Fruit fly (Drosophila melanogaster) whole organism, embryonic: ENCODE measurements around the gene CG6567.

Experiments used
- BEAF-32 ChIP-seq: fragments of 200-800 bp; sonication (Bioruptor generic); optimal IDR thresholded peaks from 3 replicates; lab custom pipeline; 2017; ENCODE audit warnings: missing biosample characterization, missing genetic modification characterization, mild to moderate bottlenecking, moderate library complexity, missing genetic modification reagents
- BtbVII ChIP-seq: fragments of 200-800 bp; sonication (Bioruptor generic); optimal IDR thresholded peaks from 3 replicates; lab custom pipeline; 2017; ENCODE audit warnings: missing biosample characterization, mild to moderate bottlenecking, missing genetic modification characterization
- CG11085 ChIP-seq: fragments of 200-800 bp; sonication (Bioruptor generic); IDR thresholded peaks from 2 replicates; pipeline ENCODE4 v1.3.6; 2022; ENCODE audit warnings: missing biosample characterization, missing genetic modification characterization
- CG1233 ChIP-seq: fragments of 200-800 bp; sonication (Bioruptor generic); optimal IDR thresholded peaks from 4 replicates; lab custom pipeline; 2018; ENCODE audit warnings: missing biosample characterization, mild to moderate bottlenecking, missing genetic modification characterization
- CG12942 ChIP-seq: fragments of 200-800 bp; sonication (Bioruptor generic); optimal IDR thresholded peaks from 3 replicates; lab custom pipeline; 2016; ENCODE audit warnings: missing biosample characterization, missing genetic modification characterization
- CG13287 ChIP-seq: fragments of 200-800 bp; sonication (Bioruptor generic); IDR thresholded peaks from 2 replicates; pipeline ENCODE4 v1.3.6; 2022; ENCODE audit warnings: missing biosample characterization, missing genetic modification characterization; ENCODE audit not compliant: partially characterized antibody
- CG13296 ChIP-seq: fragments of 200-800 bp; sonication (Bioruptor generic); optimal IDR thresholded peaks from 3 replicates; lab custom pipeline; 2018; ENCODE audit warnings: missing biosample characterization, mild to moderate bottlenecking, missing genetic modification characterization
- CG15601 ChIP-seq: fragments of 200-800 bp; sonication (Bioruptor generic); optimal IDR thresholded peaks from 3 replicates; lab custom pipeline; 2019; ENCODE audit warnings: missing biosample characterization, mild to moderate bottlenecking, missing genetic modification characterization, moderate library complexity
- CG1647 ChIP-seq: fragments of 200-800 bp; sonication (Bioruptor generic); optimal IDR thresholded peaks from 3 replicates; lab custom pipeline; 2016; ENCODE audit warnings: missing biosample characterization, missing genetic modification characterization
- CG17361 ChIP-seq: fragments of 200-800 bp; sonication (Bioruptor generic); IDR thresholded peaks from 3 replicates; pipeline ENCODE4 v1.3.6; 2022; ENCODE audit warnings: missing biosample characterization, missing genetic modification characterization
- CG17385 ChIP-seq: fragments of 200-800 bp; sonication (Bioruptor generic); optimal IDR thresholded peaks from 3 replicates; lab custom pipeline; 2018; ENCODE audit warnings: missing biosample characterization, mild to moderate bottlenecking, missing genetic modification characterization
- CG1832 ChIP-seq: fragments of 200-800 bp; sonication (Bioruptor generic); optimal IDR thresholded peaks from 2 replicates; lab custom pipeline; 2017; ENCODE audit warnings: missing biosample characterization, mild to moderate bottlenecking, missing genetic modification characterization, inconsistent platforms
- CG34376 ChIP-seq: fragments of 200-800 bp; sonication (Bioruptor generic); optimal IDR thresholded peaks from 2 replicates; lab custom pipeline; 2018; ENCODE audit warnings: missing biosample characterization, mild to moderate bottlenecking, missing genetic modification characterization
- CG4424 ChIP-seq: fragments of 200-800 bp; sonication (Bioruptor generic); optimal IDR thresholded peaks from 3 replicates; lab custom pipeline; 2016; ENCODE audit warnings: missing biosample characterization, missing genetic modification characterization
- CG7271 ChIP-seq: fragments of 200-800 bp; sonication (Bioruptor generic); optimal IDR thresholded peaks from 2 replicates; lab custom pipeline; 2018; ENCODE audit warnings: missing biosample characterization, mild to moderate bottlenecking, missing genetic modification characterization, moderate library complexity
- CG8924 ChIP-seq: fragments of 200-800 bp; optimal IDR thresholded peaks from 3 replicates; lab custom pipeline; 2019; ENCODE audit warnings: missing biosample characterization, mild to moderate bottlenecking, missing genetic modification characterization, moderate library complexity
- Deaf1 ChIP-seq: fragments of 200-800 bp; optimal IDR thresholded peaks from 3 replicates; lab custom pipeline; 2019; ENCODE audit warnings: missing biosample characterization, mild to moderate bottlenecking, missing genetic modification characterization, moderate library complexity
- Dfd ChIP-seq, 2 experiments: fragments of >200 bp; optimal IDR thresholded peaks; 2 replicates each; lab custom pipeline; 2017; ENCODE audit warnings: missing biosample characterization in 2 of 2, missing genetic modification characterization in 2 of 2
- Dip2 ChIP-seq: fragments of 200-800 bp; sonication (Bioruptor generic); IDR thresholded peaks from 2 replicates; pipeline ENCODE4 v1.3.6; 2022; ENCODE audit warnings: missing biosample characterization, missing genetic modification characterization
- Hr3 ChIP-seq: fragments of 200-800 bp; sonication (Bioruptor generic); optimal IDR thresholded peaks from 3 replicates; lab custom pipeline; 2016; ENCODE audit warnings: missing biosample characterization, missing genetic modification characterization
- Jarid2 ChIP-seq: fragments of 200-800 bp; sonication (Bioruptor generic); optimal IDR thresholded peaks from 3 replicates; lab custom pipeline; 2017; ENCODE audit warnings: mild to moderate bottlenecking, missing biosample characterization, missing genetic modification reagents, missing genetic modification characterization
- MESR4 ChIP-seq: fragments of 200-800 bp; sonication (Bioruptor generic); optimal IDR thresholded peaks from 2 replicates; lab custom pipeline; 2018; ENCODE audit warnings: missing biosample characterization, mild to moderate bottlenecking, missing genetic modification characterization, moderate library complexity
- MTF-1 ChIP-seq: fragments of 200-800 bp; sonication (Bioruptor generic); optimal IDR thresholded peaks from 2 replicates; lab custom pipeline; 2018; ENCODE audit warnings: missing biosample characterization, mild to moderate bottlenecking, missing genetic modification characterization, borderline replicate concordance
- Nf-YC ChIP-seq: fragments of 200-800 bp; optimal IDR thresholded peaks from 3 replicates; lab custom pipeline; 2019; ENCODE audit warnings: missing biosample characterization, mild to moderate bottlenecking, missing genetic modification characterization, moderate library complexity
- Usf ChIP-seq: fragments of 200-800 bp; sonication (Bioruptor generic); optimal IDR thresholded peaks from 2 replicates; lab custom pipeline; 2017; ENCODE audit warnings: missing genotype, missing biosample characterization, missing genetic modification characterization
- Vsx1 ChIP-seq: fragments of 200-800 bp; sonication (Bioruptor generic); optimal IDR thresholded peaks from 2 replicates; lab custom pipeline; 2017; ENCODE audit warnings: missing biosample characterization, mild to moderate bottlenecking, missing genetic modification characterization, missing genetic modification reagents
- corto ChIP-seq: fragments of 200-800 bp; sonication (Bioruptor generic); optimal IDR thresholded peaks from 2 replicates; lab custom pipeline; 2016; ENCODE audit warnings: missing biosample characterization, mild to moderate bottlenecking, missing genetic modification characterization, moderate library complexity
- crp ChIP-seq, 2 experiments: fragments of 200-800 bp; sonication (Bioruptor generic); optimal IDR thresholded peaks; 2 replicates in 1 of 2; 3 replicates in 1 of 2; lab custom pipeline; 2017; ENCODE audit warnings: missing biosample characterization in 2 of 2, missing genetic modification characterization in 2 of 2, mild to moderate bottlenecking in 1 of 2, moderate library complexity in 1 of 2
- fd3F ChIP-seq: fragments of 200-800 bp; sonication (Bioruptor generic); optimal IDR thresholded peaks from 2 replicates; lab custom pipeline; 2018; ENCODE audit warnings: missing biosample characterization, mild to moderate bottlenecking, missing genetic modification characterization, moderate library complexity
- fd64A ChIP-seq: fragments of 200-800 bp; sonication (Bioruptor generic); optimal IDR thresholded peaks from 3 replicates; lab custom pipeline; 2018; ENCODE audit warnings: missing biosample characterization, mild to moderate bottlenecking, missing genetic modification characterization
- fru ChIP-seq: fragments of >200 bp; optimal IDR thresholded peaks from 2 replicates; lab custom pipeline; 2017
- fu2 ChIP-seq: fragments of 200-800 bp; sonication (Bioruptor generic); optimal IDR thresholded peaks from 2 replicates; lab custom pipeline; 2016; ENCODE audit warnings: missing biosample characterization, missing genetic modification characterization
- gcm ChIP-seq: fragments of 200-800 bp; sonication (Bioruptor generic); optimal IDR thresholded peaks from 2 replicates; lab custom pipeline; 2019; ENCODE audit warnings: missing biosample characterization, mild to moderate bottlenecking, missing genetic modification characterization, moderate library complexity
- gem ChIP-seq: fragments of 200-800 bp; sonication (Bioruptor generic); optimal IDR thresholded peaks from 2 replicates; lab custom pipeline; 2019; ENCODE audit warnings: missing biosample characterization, mild to moderate bottlenecking, missing genetic modification characterization, moderate library complexity
- gfzf ChIP-seq: fragments of 200-800 bp; sonication (Bioruptor generic); optimal IDR thresholded peaks from 2 replicates; lab custom pipeline; 2016; ENCODE audit warnings: missing biosample characterization, mild to moderate bottlenecking, missing genetic modification characterization, moderate library complexity
- jigr1 ChIP-seq: fragments of 200-800 bp; sonication (Bioruptor generic); IDR thresholded peaks from 3 replicates; pipeline ENCODE4 v1.3.6; 2022; ENCODE audit warnings: missing biosample characterization, missing genetic modification characterization
- knrl ChIP-seq: fragments of 200-800 bp; sonication (Bioruptor generic); IDR thresholded peaks from 3 replicates; pipeline ENCODE4 v1.3.6; 2022; ENCODE audit warnings: missing biosample characterization, missing genetic modification characterization; ENCODE audit not compliant: partially characterized antibody
- lbe ChIP-seq: fragments of 200-800 bp; sonication (Bioruptor generic); optimal IDR thresholded peaks from 2 replicates; lab custom pipeline; 2016; ENCODE audit warnings: missing biosample characterization, mild to moderate bottlenecking, missing genetic modification characterization
- nerfin-1 ChIP-seq: fragments of 200-800 bp; sonication (Bioruptor generic); optimal IDR thresholded peaks from 3 replicates; lab custom pipeline; 2019; ENCODE audit warnings: missing biosample characterization, mild to moderate bottlenecking, missing genetic modification characterization, moderate library complexity
- pho ChIP-seq: fragments of 200-800 bp; sonication (Bioruptor generic); optimal IDR thresholded peaks from 2 replicates; lab custom pipeline; 2016; ENCODE audit warnings: missing biosample characterization, missing genetic modification characterization
- sd ChIP-seq: fragments of 200-800 bp; sonication (Bioruptor generic); optimal IDR thresholded peaks from 3 replicates; lab custom pipeline; 2018; ENCODE audit warnings: missing biosample characterization, mild to moderate bottlenecking, missing genetic modification characterization, moderate library complexity
- slou ChIP-seq: fragments of 200-800 bp; sonication (Bioruptor generic); optimal IDR thresholded peaks from 3 replicates; lab custom pipeline; 2016; ENCODE audit warnings: missing biosample characterization, missing genetic modification characterization
- tgo ChIP-seq: fragments of 200-800 bp; sonication (Bioruptor generic); IDR thresholded peaks from 3 replicates; pipeline ENCODE4 v1.3.6; 2022; ENCODE audit warnings: missing biosample characterization, missing genetic modification characterization
- tin ChIP-seq: fragments of 200-800 bp; sonication (Bioruptor generic); optimal IDR thresholded peaks from 3 replicates; lab custom pipeline; 2016; ENCODE audit warnings: missing biosample characterization, missing genetic modification characterization
- trem ChIP-seq: fragments of 200-800 bp; optimal IDR thresholded peaks from 3 replicates; lab custom pipeline; 2019; ENCODE audit warnings: missing biosample characterization, mild to moderate bottlenecking, missing genetic modification characterization, moderate library complexity
- twi ChIP-seq: fragments of 200-800 bp; optimal IDR thresholded peaks from 2 replicates; lab custom pipeline; 2019; ENCODE audit warnings: missing biosample characterization, mild to moderate bottlenecking, missing genetic modification characterization, moderate library complexity
- vvl ChIP-seq: fragments of 200-800 bp; sonication (Bioruptor generic); IDR thresholded peaks from 2 replicates; pipeline ENCODE4 v1.3.6; 2022; ENCODE audit warnings: missing biosample characterization, missing genetic modification characterization
- zf30C ChIP-seq: fragments of 200-800 bp; sonication (Bioruptor generic); optimal IDR thresholded peaks from 3 replicates; lab custom pipeline; 2018; ENCODE audit warnings: missing biosample characterization, mild to moderate bottlenecking, missing genetic modification characterization
- zfh2 ChIP-seq: fragments of 200-800 bp; sonication (Bioruptor generic); optimal IDR thresholded peaks from 2 replicates; lab custom pipeline; 2016; ENCODE audit warnings: missing biosample characterization, missing genetic modification characterization

Gene CG6567

dm6 chr3R:10872148-10872783 lies 18.0 kb upstream of the CG6567 start, which contains the start of gene Fdh (continued):
- 0 out of 3 replicates have a peak, but pooled peaks have one; percentile 22 for TF ChIP-seq knrl (GFP tag; lab: Robert Waterston, UW)
- TF ChIP-seq zf30C (GFP tag; lab: Kevin White, UChicago) = no peak
- peak; percentile 41 for TF ChIP-seq lbe (GFP tag; lab: Kevin White, UChicago)
- peak; percentile 78 for TF ChIP-seq gem (tag; lab: Kevin White, UChicago)
- peak; percentile 26 for TF ChIP-seq fd3F (GFP tag; lab: Kevin White, UChicago)
- TF ChIP-seq fru = no peak
- no peak for TF ChIP-seq Deaf1
- TF ChIP-seq CG8924 (tag; lab: Kevin White, UChicago) = peak; percentile 54
- TF ChIP-seq crp (GFP tag; optimal IDR thresholded peaks at IDR 0.05; lab: Kevin White, UChicago) = peak; percentile 78 to 90
- peak; percentile 38 for TF ChIP-seq Vsx1 (GFP tag; lab: Kevin White, UChicago)
- TF ChIP-seq zfh2 = peak; percentile 4
- TF ChIP-seq BtbVII = peak; percentile 29
- peak; percentile 69 for TF ChIP-seq gfzf (GFP tag; lab: Kevin White, UChicago)
- peak; percentile 4 for TF ChIP-seq CG12942 (GFP tag; lab: Kevin White, UChicago)
- TF ChIP-seq CG1832 (GFP tag; lab: Kevin White, UChicago) = no peak
- peak; percentile 76 for TF ChIP-seq trem
- peak; percentile 61 for TF ChIP-seq CG13296 (GFP tag; lab: Kevin White, UChicago)
- TF ChIP-seq tin (GFP tag; lab: Kevin White, UChicago) = peak; percentile 55
- TF ChIP-seq corto = peak; percentile 5
- no peak for TF ChIP-seq fu2 (GFP tag; lab: Kevin White, UChicago)
- peak; percentile 36 for TF ChIP-seq fd64A (GFP tag; lab: Kevin White, UChicago)
- TF ChIP-seq CG13287 (GFP tag; lab: Robert Waterston, UW) = peak; percentile 13; the same call in 1 of the 2 replicates
- TF ChIP-seq CG7271 (tag; lab: Kevin White, UChicago) = peak; percentile 66
- TF ChIP-seq MESR4 (GFP tag; lab: Kevin White, UChicago) = no peak
- TF ChIP-seq BEAF-32 (GFP tag; lab: Kevin White, UChicago) = peak; percentile 22
- no peak for TF ChIP-seq jigr1 (GFP tag; lab: Robert Waterston, UW)
- peak; percentile 68 for TF ChIP-seq nerfin-1 (tag; lab: Kevin White, UChicago)
- peak; percentile 52 for TF ChIP-seq CG34376 (GFP tag; lab: Kevin White, UChicago)
- peak; percentile 43 for TF ChIP-seq vvl
- peak; percentile 6 for TF ChIP-seq Jarid2 (GFP tag; lab: Kevin White, UChicago)
- TF ChIP-seq Usf (GFP tag; lab: Kevin White, UChicago) = peak; percentile 6
- peak; percentile 11 for TF ChIP-seq Hr3 (GFP tag; lab: Kevin White, UChicago)
- TF ChIP-seq CG17361 = peak; percentile 81
- peak; percentile 70 for TF ChIP-seq Nf-YC (tag; lab: Kevin White, UChicago)
- no peak for TF ChIP-seq Dfd (GFP tag; optimal IDR thresholded peaks at IDR 0.05; lab: Kevin White, UChicago)
- TF ChIP-seq CG4424 (GFP tag; lab: Kevin White, UChicago) = peak; percentile 74
- TF ChIP-seq sd (tag; lab: Kevin White, UChicago) = peak; percentile 58
- TF ChIP-seq CG1233 (GFP tag; lab: Kevin White, UChicago) = peak; percentile 66
- no peak for TF ChIP-seq CG1647 (GFP tag; lab: Kevin White, UChicago)
- no peak for TF ChIP-seq CG11085 (GFP tag; lab: Robert Waterston, UW)
- TF ChIP-seq twi = peak; percentile 47
- peak; percentile 5 for TF ChIP-seq slou (GFP tag; lab: Kevin White, UChicago)
- TF ChIP-seq Dip2 (GFP tag; lab: Robert Waterston, UW) = no peak
- peak; percentile 69 for TF ChIP-seq CG15601 (tag; lab: Kevin White, UChicago)
- TF ChIP-seq CG17385 (GFP tag; lab: Kevin White, UChicago) = peak; percentile 63
- no peak for TF ChIP-seq pho
- TF ChIP-seq tgo (GFP tag; lab: Robert Waterston, UW) = peak; percentile 41; the same call in 2 of the 3 replicates
- TF ChIP-seq MTF-1 = peak; percentile 30
- TF ChIP-seq gcm (GFP tag; lab: Kevin White, UChicago) = peak; percentile 59
